Worm (Caenorhabditis elegans) whole organism, late embryonic: ENCODE results near the gene str-83.

Experiments
- C08G9.2 ChIP-seq: sonication (generic microtip); optimal IDR thresholded peaks from 2 replicates; lab custom pipeline; 2016; ENCODE audit warnings: mild to moderate bottlenecking, missing genetic modification characterization, moderate library complexity, missing compliant biosample characterization
- K02D7.2 ChIP-seq: sonication (generic microtip); optimal IDR thresholded peaks from 2 replicates; lab custom pipeline; 2017; ENCODE audit warnings: mild to moderate bottlenecking, missing genetic modification characterization, missing compliant biosample characterization
- K09A11.1 ChIP-seq: sonication (generic microtip); optimal IDR thresholded peaks from 2 replicates; lab custom pipeline; 2017; ENCODE audit warnings: antibody characterized with exemption, mild to moderate bottlenecking, missing genetic modification characterization, missing compliant biosample characterization; ENCODE audit not compliant: insufficient read depth
- Y22D7AL.16 ChIP-seq: sonication (generic microtip); optimal IDR thresholded peaks from 2 replicates; lab custom pipeline; 2016; ENCODE audit warnings: missing genetic modification characterization, missing compliant biosample characterization
- ahr-1 ChIP-seq: sonication (generic microtip); optimal IDR thresholded peaks from 2 replicates; lab custom pipeline; 2016; ENCODE audit warnings: missing genetic modification characterization, missing compliant biosample characterization
- ama-1 ChIP-seq: fragments of 150-350 bp; optimal IDR thresholded peaks from 2 replicates; lab custom pipeline; 2014
- ceh-18 ChIP-seq: sonication (generic microtip); optimal IDR thresholded peaks from 2 replicates; lab custom pipeline; 2016; ENCODE audit warnings: missing genetic modification characterization, missing compliant biosample characterization
- ceh-19 ChIP-seq: fragments of 200-800 bp; sonication (Bioruptor generic); optimal IDR thresholded peaks from 2 replicates; lab custom pipeline; 2018; ENCODE audit warnings: mild to moderate bottlenecking, missing genetic modification characterization, missing compliant biosample characterization
- ceh-2 ChIP-seq: sonication (generic microtip); optimal IDR thresholded peaks from 2 replicates; lab custom pipeline; 2016; ENCODE audit warnings: missing genotype, missing genetic modification characterization, missing compliant biosample characterization
- ceh-24 ChIP-seq: sonication (generic microtip); optimal IDR thresholded peaks from 2 replicates; lab custom pipeline; 2016; ENCODE audit warnings: mild to moderate bottlenecking, missing genetic modification characterization, missing compliant biosample characterization
- ceh-30 ChIP-seq: fragments of 150-350 bp; optimal IDR thresholded peaks from 2 replicates; lab custom pipeline; 2014; ENCODE audit warnings: missing biosample characterization, missing genetic modification characterization
- ceh-45 ChIP-seq: fragments of 200-800 bp; sonication (Bioruptor generic); IDR thresholded peaks from 2 replicates; pipeline ENCODE4 v1.3.6; 2022; ENCODE audit warnings: missing genetic modification reagents, missing genetic modification characterization, missing compliant biosample characterization
- ceh-48 ChIP-seq: sonication (generic microtip); optimal IDR thresholded peaks from 2 replicates; lab custom pipeline; 2016; ENCODE audit warnings: missing genetic modification characterization, inconsistent platforms, missing compliant biosample characterization
- ceh-6 ChIP-seq: fragments of 200-800 bp; sonication (Bioruptor generic); optimal IDR thresholded peaks from 2 replicates; lab custom pipeline; 2018; ENCODE audit warnings: mild to moderate bottlenecking, missing genetic modification characterization, missing compliant biosample characterization
- dve-1 ChIP-seq: sonication (generic microtip); optimal IDR thresholded peaks from 2 replicates; lab custom pipeline; 2017; ENCODE audit warnings: antibody characterized with exemption, mild to moderate bottlenecking, missing genetic modification characterization, missing compliant biosample characterization
- eyg-1 ChIP-seq: sonication (generic microtip); optimal IDR thresholded peaks from 2 replicates; lab custom pipeline; 2016; ENCODE audit warnings: missing genotype, missing genetic modification characterization, missing compliant biosample characterization
- fax-1 ChIP-seq: sonication (generic microtip); optimal IDR thresholded peaks from 2 replicates; lab custom pipeline; 2016; ENCODE audit warnings: missing genotype, missing genetic modification characterization, missing compliant biosample characterization
- fkh-6 ChIP-seq: sonication (generic microtip); optimal IDR thresholded peaks from 2 replicates; lab custom pipeline; 2016; ENCODE audit warnings: missing genetic modification characterization, missing compliant biosample characterization
- gmeb-2 ChIP-seq: sonication (generic microtip); optimal IDR thresholded peaks from 2 replicates; lab custom pipeline; 2016; ENCODE audit warnings: missing genetic modification characterization, inconsistent platforms, missing compliant biosample characterization
- hlh-15 ChIP-seq: sonication (generic microtip); optimal IDR thresholded peaks from 2 replicates; lab custom pipeline; 2016; ENCODE audit warnings: missing genetic modification characterization, missing compliant biosample characterization
- hlh-30 ChIP-seq: sonication (generic microtip); optimal IDR thresholded peaks from 2 replicates; lab custom pipeline; 2017; ENCODE audit warnings: antibody characterized with exemption, missing genetic modification characterization, missing compliant biosample characterization; ENCODE audit not compliant: insufficient read depth
- hlh-8 ChIP-seq: sonication (generic microtip); optimal IDR thresholded peaks from 2 replicates; lab custom pipeline; 2016; ENCODE audit warnings: missing genotype, missing genetic modification characterization, missing compliant biosample characterization
- lin-11 ChIP-seq: fragments of 200-800 bp; sonication (Bioruptor generic); optimal IDR thresholded peaks from 2 replicates; lab custom pipeline; 2018; ENCODE audit warnings: mild to moderate bottlenecking, missing genetic modification characterization, missing compliant biosample characterization
- madf-2 ChIP-seq: sonication (generic microtip); optimal IDR thresholded peaks from 2 replicates; lab custom pipeline; 2017; ENCODE audit warnings: missing genetic modification characterization, missing compliant biosample characterization
- mec-3 ChIP-seq: sonication (generic microtip); optimal IDR thresholded peaks from 2 replicates; lab custom pipeline; 2016; ENCODE audit warnings: borderline replicate concordance, missing genetic modification characterization, missing compliant biosample characterization
- nhr-11 ChIP-seq: fragments of 150-350 bp; optimal IDR thresholded peaks from 2 replicates; lab custom pipeline; 2014; ENCODE audit warnings: missing biosample characterization, missing genetic modification characterization
- npax-4 ChIP-seq: sonication (generic microtip); optimal IDR thresholded peaks from 2 replicates; lab custom pipeline; 2016; ENCODE audit warnings: missing genetic modification characterization, missing compliant biosample characterization
- odd-2 ChIP-seq: sonication (generic microtip); optimal IDR thresholded peaks from 2 replicates; lab custom pipeline; 2017; ENCODE audit warnings: antibody characterized with exemption, mild to moderate bottlenecking, missing genetic modification characterization, missing compliant biosample characterization
- pag-3 ChIP-seq: sonication (generic microtip); optimal IDR thresholded peaks from 2 replicates; lab custom pipeline; 2016; ENCODE audit warnings: missing compliant biosample characterization, missing genetic modification characterization, borderline replicate concordance
- pha-2 ChIP-seq: sonication (generic microtip); optimal IDR thresholded peaks from 2 replicates; lab custom pipeline; 2017; ENCODE audit warnings: mild to moderate bottlenecking, missing genetic modification characterization, missing compliant biosample characterization
- pha-4 ChIP-seq: fragments of 150-350 bp; optimal IDR thresholded peaks from 2 replicates; lab custom pipeline; 2018; ENCODE audit warnings: missing biosample characterization, missing genetic modification reagents, missing genetic modification characterization
- pqm-1 ChIP-seq: sonication (generic microtip); optimal IDR thresholded peaks from 2 replicates; lab custom pipeline; 2016; ENCODE audit warnings: missing genetic modification characterization, missing compliant biosample characterization
- pros-1 ChIP-seq: fragments of 150-350 bp; optimal IDR thresholded peaks from 2 replicates; lab custom pipeline; 2014; ENCODE audit warnings: missing biosample characterization, missing genetic modification reagents, missing genetic modification characterization
- ref-2 ChIP-seq: sonication (generic microtip); optimal IDR thresholded peaks from 2 replicates; lab custom pipeline; 2016; ENCODE audit warnings: missing genetic modification characterization, missing compliant biosample characterization
- sdc-2 ChIP-seq: sonication (generic microtip); optimal IDR thresholded peaks from 2 replicates; lab custom pipeline; 2016; ENCODE audit warnings: missing genotype, missing genetic modification characterization, missing compliant biosample characterization
- tbx-2 ChIP-seq: sonication (generic microtip); optimal IDR thresholded peaks from 2 replicates; lab custom pipeline; 2016; ENCODE audit warnings: missing genetic modification characterization, missing compliant biosample characterization
- unc-42 ChIP-seq: sonication (generic microtip); optimal IDR thresholded peaks from 2 replicates; lab custom pipeline; 2016; ENCODE audit warnings: missing genotype, missing genetic modification characterization, missing compliant biosample characterization
- unc-55 ChIP-seq: sonication (generic microtip); optimal IDR thresholded peaks from 2 replicates; lab custom pipeline; 2017; ENCODE audit warnings: missing biosample characterization, missing genetic modification reagents, missing genetic modification characterization
- zip-5 ChIP-seq: sonication (generic microtip); optimal IDR thresholded peaks from 2 replicates; lab custom pipeline; 2016; ENCODE audit warnings: missing genetic modification characterization, missing compliant biosample characterization

Gene str-83

ce11 chrV:4004577-4004976 is 27.5 kb downstream of the str-83 start:
- TF ChIP-seq Y22D7AL.16 (tag; lab: Kevin White, UChicago) (no peak), eyg-1 (tag; lab: Kevin White, UChicago) (no peak), ceh-24 (tag; lab: Kevin White, UChicago) (no peak), ceh-18 (tag; lab: Kevin White, UChicago) (no peak), unc-55 (no peak), tbx-2 (no peak), madf-2 (tag; lab: Kevin White, UChicago) (no peak), pha-4 (tag; lab: Kevin White, UChicago) (no peak), odd-2 (tag; lab: Kevin White, UChicago) (no peak), dve-1 (no peak), ceh-2 (no peak), ama-1 (lab: Kevin White, UChicago) (no peak)
- TF ChIP-seq, all 69 proteins: peak for 0

- no peak for TF ChIP-seq npax-4 (tag; lab: Kevin White, UChicago)
- no peak for TF ChIP-seq ceh-19 (GFP tag; lab: Kevin White, UChicago)
- TF ChIP-seq mec-3 (tag; lab: Kevin White, UChicago): no peak
- TF ChIP-seq pag-3 (tag; lab: Kevin White, UChicago): no peak
- no peak for TF ChIP-seq hlh-30 (tag; lab: Kevin White, UChicago)
- TF ChIP-seq ama-1 (lab: Kevin White, UChicago): no peak
- TF ChIP-seq zip-5 (tag; lab: Kevin White, UChicago): no peak
- no peak for TF ChIP-seq ahr-1
Observed at ce11 chrV:4005219-4005618, 28.2 kb downstream of the str-83 start, which contains the start of gene srh-8. srh-8 (plus strand) TSS chrV:4005519.

- TF ChIP-seq zip-5 (tag; lab: Kevin White, UChicago) (no peak), ceh-2 (no peak), lin-11 (tag; lab: Kevin White, UChicago) (no peak), hlh-15 (tag; lab: Kevin White, UChicago) (no peak), ahr-1 (no peak), fkh-6 (no peak), fax-1 (tag; lab: Kevin White, UChicago) (no peak)
- TF ChIP-seq, all 69 proteins: peak for 0
Observed at ce11 chrV:4007927-4008326, 30.9 kb downstream of the str-83 start, which contains the start of gene srh-7. srh-7 (plus strand) TSS chrV:4008227.

ce11 chrV:4010170-4010569 is 33.1 kb downstream of the str-83 start, which contains the start of gene srh-4:
srh-4 (plus strand) TSS chrV:4010470.
- TF ChIP-seq C08G9.2 (tag; lab: Kevin White, UChicago): no peak
- no peak for TF ChIP-seq unc-55
- TF ChIP-seq nhr-11 (tag; lab: Kevin White, UChicago): no peak
- no peak for TF ChIP-seq eyg-1 (tag; lab: Kevin White, UChicago)
- no peak for TF ChIP-seq ref-2 (tag; lab: Kevin White, UChicago)
- no peak for TF ChIP-seq ceh-48 (tag; lab: Kevin White, UChicago)
- TF ChIP-seq ceh-6 (GFP tag; lab: Kevin White, UChicago): no peak
- TF ChIP-seq pros-1 (tag; lab: Kevin White, UChicago): no peak
- no peak for TF ChIP-seq pag-3 (tag; lab: Kevin White, UChicago)
- no peak for TF ChIP-seq pha-2 (tag; lab: Kevin White, UChicago)
- TF ChIP-seq madf-2 (tag; lab: Kevin White, UChicago): no peak
- no peak for TF ChIP-seq hlh-8 (tag; lab: Kevin White, UChicago)
- TF ChIP-seq gmeb-2 (tag; lab: Kevin White, UChicago): no peak

ce11 chrV:4016780-4017179 is 39.7 kb downstream of the str-83 start, which contains the start of gene srw-89:
srw-89 (plus strand) TSS chrV:4017080.
- no peak for TF ChIP-seq npax-4 (tag; lab: Kevin White, UChicago)
- TF ChIP-seq C08G9.2 (tag; lab: Kevin White, UChicago): no peak
- TF ChIP-seq pha-2 (tag; lab: Kevin White, UChicago): no peak
- no peak for TF ChIP-seq ama-1 (lab: Kevin White, UChicago)
- TF ChIP-seq ceh-2: no peak
- TF ChIP-seq K09A11.1: no peak
- TF ChIP-seq pag-3 (tag; lab: Kevin White, UChicago): no peak
- no peak for TF ChIP-seq pqm-1 (tag; lab: Kevin White, UChicago)
- no peak for TF ChIP-seq ceh-30 (tag; lab: Kevin White, UChicago)
- TF ChIP-seq K02D7.2: no peak
- TF ChIP-seq unc-42: no peak
- no peak for TF ChIP-seq sdc-2 (tag; lab: Kevin White, UChicago)
- TF ChIP-seq pros-1 (tag; lab: Kevin White, UChicago): no peak
- no peak for TF ChIP-seq hlh-15 (tag; lab: Kevin White, UChicago)
- TF ChIP-seq ceh-45: no peak
